Fruit fly (Drosophila melanogaster): Measurements from ENCODE around the gene CTCF.

Gene CTCF

dm6 chr3L:7371290-7371689 is 14.8 kb upstream of the CTCF start (continued):
- TF ChIP-seq lmd (GFP tag; IDR thresholded peaks at IDR 0.05) = no peak
- TF ChIP-seq row (GFP tag; IDR thresholded peaks at IDR 0.05) = peak; percentile 42; the same call in 2 of the 3 replicates
- peak; percentile 30 for TF ChIP-seq BEAF-32 (GFP tag; optimal IDR thresholded peaks at IDR 0.05)
- TF ChIP-seq phol (tag; optimal IDR thresholded peaks at IDR 0.05) = peak; percentile 37
- no peak for TF ChIP-seq HLHmδ (GFP tag; optimal IDR thresholded peaks at IDR 0.05)
- TF ChIP-seq chm (GFP tag; IDR thresholded peaks at IDR 0.05) = 0 out of 2 replicates have a peak, but pooled peaks have one; percentile 26
- no peak for TF ChIP-seq Gug (GFP tag; IDR thresholded peaks at IDR 0.05)

- TF ChIP-seq twi (tag; optimal IDR thresholded peaks at IDR 0.05) (peak; percentile 71), unc-4 (GFP tag; IDR thresholded peaks at IDR 0.05; ENCODE audit: partially characterized antibody) (no peak), Dip2 (GFP tag; IDR thresholded peaks at IDR 0.05) (no peak), hb (GFP tag; IDR thresholded peaks at IDR 0.05; ENCODE audit: partially characterized antibody) (peak; percentile 20; the same call in 1 of the 3 replicates), tll (GFP tag; optimal IDR thresholded peaks at IDR 0.05) (peak in 1 of 2 experiments; percentile 30), CG8924 (tag; optimal IDR thresholded peaks at IDR 0.05) (peak; percentile 56), CG2199 (GFP tag; IDR thresholded peaks at IDR 0.05) (peak; percentile 87), CG8765 (GFP tag; IDR thresholded peaks at IDR 0.05) (no peak), CG6854 (GFP tag; optimal IDR thresholded peaks at IDR 0.05) (no peak), exex (tag; optimal IDR thresholded peaks at IDR 0.05) (peak; percentile 5), sens (GFP tag) (peak; percentile 53), Six4 (GFP tag; optimal IDR thresholded peaks at IDR 0.05) (no peak), vvl (GFP tag; IDR thresholded peaks at IDR 0.05) (0 out of 2 replicates have a peak, but pooled peaks have one; percentile 37), CG15696 (tag; optimal IDR thresholded peaks at IDR 0.05) (peak; percentile 24), CG15601 (tag; optimal IDR thresholded peaks at IDR 0.05) (no peak), CG15479 (GFP tag; optimal IDR thresholded peaks at IDR 0.05) (peak; percentile 43), CG9437 (GFP tag; optimal IDR thresholded peaks at IDR 0.05) (peak; percentile 93), Abd-B (GFP tag; optimal IDR thresholded peaks at IDR 0.05) (no peak), CG15073 (GFP tag; optimal IDR thresholded peaks at IDR 0.05) (no peak), aop (GFP tag; IDR thresholded peaks at IDR 0.05) (no peak), Hmr (GFP tag; optimal IDR thresholded peaks at IDR 0.05) (no peak), Deaf1 (tag; optimal IDR thresholded peaks at IDR 0.05) (peak; percentile 29), seq (GFP tag; IDR thresholded peaks at IDR 0.05) (no peak), Hr78 (GFP tag; optimal IDR thresholded peaks at IDR 0.05) (no peak), Lim3 (GFP tag; IDR thresholded peaks at IDR 0.05) (no peak), ato (GFP tag; IDR thresholded peaks at IDR 0.05; ENCODE audit: partially characterized antibody) (0 out of 2 replicates have a peak, but pooled peaks have one; percentile 24), sima (GFP tag; optimal IDR thresholded peaks at IDR 0.05) (no peak), kni (GFP tag; optimal IDR thresholded peaks at IDR 0.05) (peak; percentile 44), ac (GFP tag; optimal IDR thresholded peaks at IDR 0.05) (peak; percentile 68), CG1832 (GFP tag; optimal IDR thresholded peaks at IDR 0.05) (peak; percentile 58), BEAF-32 (GFP tag; optimal IDR thresholded peaks at IDR 0.05) (no peak), chif (GFP tag; optimal IDR thresholded peaks at IDR 0.05) (no peak), CG7556 (GFP tag; optimal IDR thresholded peaks at IDR 0.05) (no peak), pfk (GFP tag; optimal IDR thresholded peaks at IDR 0.05) (peak; percentile 21), Eip74EF (GFP tag; optimal IDR thresholded peaks at IDR 0.05) (no peak), Dfd (GFP tag; optimal IDR thresholded peaks at IDR 0.05) (no peak), run (tag; optimal IDR thresholded peaks at IDR 0.05) (peak; percentile 88), pros (GFP tag; optimal IDR thresholded peaks at IDR 0.05) (peak; percentile 98), CG34422 (GFP tag; IDR thresholded peaks at IDR 0.05) (peak; percentile 50; the same call in 1 of the 3 replicates), Hand (GFP tag; optimal IDR thresholded peaks at IDR 0.05) (no peak), Fer3 (tag; optimal IDR thresholded peaks at IDR 0.05) (no peak)
Measured at dm6 chr3L:7370231-7370882, 13.8 kb upstream of the CTCF start.
